Worm (Caenorhabditis elegans) whole organism, L1 larva: ENCODE measurements around the gene ZK792.5.

ENCODE experiments used
- ces-1 ChIP-seq: fragments of 150-350 bp; optimal IDR thresholded peaks from 2 replicates; lab custom pipeline; 2014; ENCODE audit warnings: missing biosample characterization, missing genetic modification reagents, missing genetic modification characterization
- nhr-12 ChIP-seq: sonication (generic microtip); optimal IDR thresholded peaks from 2 replicates; lab custom pipeline; 2017; ENCODE audit warnings: missing biosample characterization, missing genetic modification characterization

DNA sequence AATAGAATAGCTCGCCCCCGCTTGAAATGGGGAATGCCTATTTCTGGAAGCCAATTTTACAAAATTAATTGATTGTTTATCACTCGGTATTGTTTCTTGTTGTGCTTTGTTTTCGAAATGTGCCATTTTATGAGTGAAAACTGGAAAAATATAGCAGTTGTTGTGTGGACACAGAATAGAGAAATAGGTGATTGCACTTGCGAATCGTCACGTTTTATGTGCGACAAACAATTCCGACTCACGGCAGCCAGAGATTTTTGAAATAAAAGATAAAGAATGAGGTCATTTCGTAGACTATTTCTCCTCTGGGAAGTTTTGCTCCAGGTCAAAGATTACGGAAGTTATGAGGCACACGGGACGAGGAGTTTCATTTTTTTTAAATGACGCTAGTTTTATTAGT lies 41.0 kb downstream of the ZK792.5 start:
- TF ChIP-seq ces-1 (GFP tag; lab: Kevin White, UChicago) (no peak), nhr-12 (tag; lab: Kevin White, UChicago) (no peak)
